Fruit fly (Drosophila melanogaster) whole organism, embryonic: ENCODE results near the gene Trm7-34.
A peak's percentile ranks its signal among the peaks of the same experiment; 100 is the strongest.

Experiments
- CG11696 ChIP-seq: fragments of 200-800 bp; sonication (Bioruptor generic); IDR thresholded peaks from 2 replicates; pipeline ENCODE4 v1.3.6; 2022; ENCODE audit warnings: missing biosample characterization, missing genetic modification characterization
- CG1602 ChIP-seq: fragments of 200-800 bp; sonication (Bioruptor generic); optimal IDR thresholded peaks from 3 replicates; lab custom pipeline; 2016; ENCODE audit warnings: missing biosample characterization, missing genetic modification characterization
- CG1603 ChIP-seq: fragments of 200-800 bp; sonication (Bioruptor generic); optimal IDR thresholded peaks from 2 replicates; lab custom pipeline; 2019; ENCODE audit warnings: missing biosample characterization, mild to moderate bottlenecking, missing genetic modification characterization, moderate library complexity
- CG8478 ChIP-seq: fragments of >200 bp; optimal IDR thresholded peaks from 2 replicates; lab custom pipeline; 2018
- Mrtf ChIP-seq: fragments of 200-800 bp; sonication (Bioruptor generic); IDR thresholded peaks from 3 replicates; pipeline ENCODE4 v1.3.6; 2022; ENCODE audit warnings: missing biosample characterization, missing genetic modification characterization
- cg ChIP-seq: fragments of 200-800 bp; sonication (Bioruptor generic); optimal IDR thresholded peaks from 3 replicates; lab custom pipeline; 2019; ENCODE audit warnings: missing biosample characterization, mild to moderate bottlenecking, missing genetic modification characterization, moderate library complexity
- tio ChIP-seq: fragments of 200-800 bp; sonication (Bioruptor generic); optimal IDR thresholded peaks from 2 replicates; lab custom pipeline; 2017; ENCODE audit warnings: missing biosample characterization, missing genetic modification characterization, inconsistent platforms
- wek ChIP-seq: fragments of 200-800 bp; sonication (Bioruptor generic); optimal IDR thresholded peaks from 3 replicates; lab custom pipeline; 2018; ENCODE audit warnings: missing biosample characterization, mild to moderate bottlenecking, missing genetic modification characterization, moderate library complexity

DNA sequence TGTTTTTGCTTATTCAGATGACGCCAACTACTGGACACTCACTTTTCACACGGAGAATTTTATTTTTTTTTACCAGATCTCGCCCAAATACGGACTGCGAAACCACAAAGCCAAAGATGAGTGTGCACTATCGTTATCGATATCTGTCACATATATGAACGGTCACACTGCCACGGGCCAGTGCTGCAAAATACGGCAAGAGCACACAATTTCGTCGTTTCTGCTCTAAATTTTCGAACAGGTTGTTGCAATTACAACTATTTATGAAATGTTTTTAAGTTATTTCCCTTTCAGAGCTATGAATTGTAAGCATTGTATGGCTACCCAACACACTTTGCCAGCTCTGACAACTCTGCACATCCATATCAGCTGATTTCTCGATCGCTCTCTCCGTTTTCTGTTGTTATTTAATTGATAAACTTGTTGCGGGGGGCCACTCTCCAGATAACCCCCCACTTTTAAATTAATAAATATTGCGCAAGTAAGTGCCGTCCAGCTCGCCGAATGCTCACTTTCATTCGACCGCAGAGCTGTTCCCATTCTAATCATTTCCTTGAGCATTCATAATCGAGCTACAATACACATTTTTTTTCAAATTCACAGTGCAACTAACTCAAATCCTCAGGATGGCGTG is 6.2 kb downstream of the Trm7-34 start, which contains the start of the genes slmb and CG5793:
- TF ChIP-seq cg (GFP tag; lab: Kevin White, UChicago) (no peak), tio (no peak), CG8478 (lab: Kevin White, UChicago) (no peak), wek (no peak), Mrtf (GFP tag; lab: Robert Waterston, UW) (no peak), CG11696 (GFP tag; lab: Robert Waterston, UW) (no peak), CG1603 (tag; lab: Kevin White, UChicago) (peak; percentile 82), CG1602 (peak; percentile 12)
